Worm (Caenorhabditis elegans) whole organism, mixed stage, embryonic: ENCODE data around the gene nas-17.

Experiments used
- ces-1 ChIP-seq: fragments of 150-350 bp; optimal IDR thresholded peaks from 2 replicates; lab custom pipeline; 2014; ENCODE audit warnings: missing biosample characterization, missing genetic modification reagents, missing genetic modification characterization
- cnd-1 ChIP-seq: fragments of 200-800 bp; sonication (Bioruptor generic); optimal IDR thresholded peaks from 2 replicates; lab custom pipeline; 2018; ENCODE audit warnings: mild to moderate bottlenecking, missing genetic modification characterization, missing compliant biosample characterization
- elt-3 ChIP-seq: fragments of 150-350 bp; optimal IDR thresholded peaks from 2 replicates; lab custom pipeline; 2014; ENCODE audit warnings: missing biosample characterization, missing genetic modification characterization
- mab-5 ChIP-seq: fragments of 150-350 bp; optimal IDR thresholded peaks from 2 replicates; lab custom pipeline; 2014; ENCODE audit warnings: missing biosample characterization, missing genetic modification characterization
- sem-2 ChIP-seq: fragments of 200-800 bp; sonication (Bioruptor generic); optimal IDR thresholded peaks from 2 replicates; lab custom pipeline; 2018; ENCODE audit warnings: mild to moderate bottlenecking, missing genetic modification characterization, missing compliant biosample characterization
- snpc-4 ChIP-seq: fragments of 150-350 bp; optimal IDR thresholded peaks from 2 replicates; lab custom pipeline; 2014; ENCODE audit warnings: missing biosample characterization, missing genetic modification characterization

The nas-17 gene

DNA sequence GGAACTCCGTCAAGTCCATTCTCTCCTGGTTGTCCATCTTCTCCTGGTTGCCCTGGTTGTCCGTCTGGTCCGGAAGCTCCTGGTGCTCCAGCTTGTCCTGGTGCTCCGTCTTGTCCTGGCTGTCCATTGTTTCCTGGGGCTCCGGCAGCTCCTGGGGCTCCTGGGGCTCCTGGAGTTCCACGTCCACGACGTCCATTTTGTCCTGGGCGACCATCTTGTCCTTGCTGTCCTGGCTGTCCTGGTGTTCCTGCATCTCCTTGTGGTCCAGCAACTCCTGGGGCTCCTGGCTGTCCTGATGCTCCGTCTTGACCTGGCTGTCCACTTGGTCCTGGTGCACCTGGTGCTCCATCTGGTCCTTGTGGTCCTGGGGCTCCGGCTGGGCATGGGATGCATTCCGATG lies 50.7 kb downstream of the nas-17 start:
- TF ChIP-seq cnd-1 (no peak), mab-5 (tag; lab: Kevin White, UChicago) (no peak), ces-1 (GFP tag; lab: Kevin White, UChicago) (no peak), snpc-4 (no peak), sem-2 (GFP tag; lab: Kevin White, UChicago) (no peak), elt-3 (tag; lab: Kevin White, UChicago) (no peak)
